Fruit fly (Drosophila melanogaster): ENCODE measurements around the gene gdl-ORF39.

gdl-ORF39 gene

DNA sequence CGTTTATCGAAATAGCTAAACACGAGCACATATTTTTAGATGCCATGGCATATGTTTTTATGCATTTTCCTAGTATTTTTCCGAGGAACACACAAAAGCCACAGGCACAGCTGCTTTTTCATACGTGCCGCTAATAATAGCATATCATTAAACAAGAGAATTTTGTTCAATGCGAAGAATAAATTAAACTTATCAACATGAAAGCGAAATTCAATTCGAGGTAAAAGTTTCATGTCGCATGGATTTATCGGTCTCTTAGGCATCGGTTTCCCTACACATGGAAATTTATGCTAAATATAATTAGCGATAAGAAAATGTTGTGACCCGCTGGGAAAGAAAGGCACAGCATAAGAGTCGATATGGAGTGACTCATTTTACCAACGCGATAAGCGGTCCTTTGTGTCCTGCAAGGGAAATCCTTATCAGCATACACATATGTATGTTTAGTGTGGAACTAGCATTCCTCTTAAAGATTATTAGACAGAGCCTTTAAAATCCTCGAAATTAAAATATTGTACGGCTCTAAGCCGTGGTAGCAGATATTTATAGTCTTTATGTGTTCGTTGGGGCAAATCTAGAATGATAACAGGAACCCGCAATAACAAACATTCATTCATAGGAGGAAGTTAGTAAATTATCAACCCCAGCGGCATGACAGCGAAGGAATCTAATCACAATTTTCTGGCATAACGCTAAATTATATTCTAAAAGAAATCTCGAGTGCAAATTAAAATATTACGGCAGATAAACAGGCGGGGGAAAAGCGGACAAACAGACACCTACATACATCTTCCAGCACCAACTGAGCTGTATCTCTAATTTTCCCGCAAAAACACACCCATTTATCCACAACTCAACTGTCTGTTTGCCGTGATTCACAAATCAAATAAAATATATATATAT is 22.4 kb downstream of the gdl-ORF39 start, which contains the start of gene CG43248 (continued):
- TF ChIP-seq CG2202 (tag; optimal IDR thresholded peaks at IDR 0.05) (no peak), esg (GFP tag; conservative IDR thresholded peaks at IDR 0.05) (no peak), CG15696 (tag; optimal IDR thresholded peaks at IDR 0.05) (no peak), chinmo (GFP tag; IDR thresholded peaks at IDR 0.05; ENCODE audit: partially characterized antibody) (no peak), Myb (GFP tag; optimal IDR thresholded peaks at IDR 0.05) (no peak), CG15479 (GFP tag; optimal IDR thresholded peaks at IDR 0.05) (peak; percentile 42), CG12942 (GFP tag; optimal IDR thresholded peaks at IDR 0.05) (no peak), Side (GFP tag; optimal IDR thresholded peaks at IDR 0.05) (no peak), row (GFP tag; IDR thresholded peaks at IDR 0.05) (no peak), Hr51 (GFP tag; optimal IDR thresholded peaks at IDR 0.05) (no peak), CG13775 (GFP tag; optimal IDR thresholded peaks at IDR 0.05) (no peak), trh (GFP tag; optimal IDR thresholded peaks at IDR 0.05) (no peak), peb (GFP tag; IDR thresholded peaks at IDR 0.05) (no peak), B-H2 (GFP tag; optimal IDR thresholded peaks at IDR 0.05) (no peak), vvl (GFP tag; IDR thresholded peaks at IDR 0.05) (peak; percentile 32; the same call in 1 of the 2 replicates), Blimp-1 (GFP tag; optimal IDR thresholded peaks at IDR 0.05) (peak; percentile 30), CG11696 (GFP tag; IDR thresholded peaks at IDR 0.05) (no peak), sens (GFP tag) (peak; percentile 77)

DNA sequence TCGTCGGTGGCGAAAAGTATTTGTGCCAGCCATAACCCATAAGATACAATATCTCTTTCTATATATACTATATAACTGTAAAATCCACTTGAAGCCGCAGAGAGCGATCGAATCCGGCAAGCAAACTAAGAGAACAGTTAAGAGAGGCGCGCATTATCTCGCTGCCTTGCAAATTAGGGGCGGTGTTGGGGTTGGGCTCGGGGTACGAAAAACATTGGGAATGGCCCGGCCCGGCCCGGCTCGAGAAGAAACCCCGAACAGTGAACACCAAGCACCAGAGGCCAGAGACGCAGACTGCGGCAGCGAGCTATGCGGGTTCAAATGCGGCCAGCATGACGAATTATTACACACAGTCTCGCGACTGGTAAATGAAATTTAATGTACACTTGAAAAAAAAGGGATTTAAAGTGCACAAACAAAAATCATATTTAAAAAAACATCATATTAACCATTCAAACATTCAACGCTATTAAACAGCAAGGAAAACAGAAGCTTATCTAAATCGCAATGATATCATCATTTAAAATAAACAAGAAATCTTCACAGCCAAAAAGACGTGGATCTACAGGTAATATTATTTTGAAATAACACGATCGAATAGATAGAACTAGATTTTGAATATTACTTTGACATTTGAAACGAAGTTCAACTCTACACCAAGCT is 23.3 kb downstream of the gdl-ORF39 start:
- TF ChIP-seq CG30403 (GFP tag; optimal IDR thresholded peaks at IDR 0.05) (peak; percentile 32), Meics (GFP tag; optimal IDR thresholded peaks at IDR 0.05) (peak; percentile 49), CG6654 (GFP tag; optimal IDR thresholded peaks at IDR 0.05) (peak; percentile 1), Ssrp (tag; optimal IDR thresholded peaks at IDR 0.05) (no peak), cwo (GFP tag; optimal IDR thresholded peaks at IDR 0.05) (peak; percentile 34), sug (tag; optimal IDR thresholded peaks at IDR 0.05) (peak; percentile 14), CG11456 (GFP tag; IDR thresholded peaks at IDR 0.05) (0 out of 3 replicates have a peak, but pooled peaks have one; percentile 43), CG31441 (GFP tag; IDR thresholded peaks at IDR 0.05) (peak; percentile 68), jing (GFP tag; optimal IDR thresholded peaks at IDR 0.05) (no peak), ranshi (GFP tag; IDR thresholded peaks at IDR 0.05) (peak; percentile 68), CG1792 (GFP tag; optimal IDR thresholded peaks at IDR 0.05) (peak; percentile 5), lola (GFP tag; optimal IDR thresholded peaks at IDR 0.05) (peak in 1 of 3 experiments; percentile 42), wek (GFP tag; optimal IDR thresholded peaks at IDR 0.05) (no peak), lov (optimal IDR thresholded peaks at IDR 0.05) (no peak), lov (GFP tag; IDR thresholded peaks at IDR 0.05) (0 out of 3 replicates have a peak, but pooled peaks have one; percentile 27), pnt (GFP tag; optimal IDR thresholded peaks at IDR 0.05) (no peak), CG11504 (tag; optimal IDR thresholded peaks at IDR 0.05) (peak; percentile 76), pfk (GFP tag; optimal IDR thresholded peaks at IDR 0.05) (no peak), Deaf1 (tag; optimal IDR thresholded peaks at IDR 0.05) (peak; percentile 69), zf30C (GFP tag; optimal IDR thresholded peaks at IDR 0.05) (no peak), Hr78 (GFP tag; optimal IDR thresholded peaks at IDR 0.05) (peak in 1 of 2 experiments; percentile 29), sens-2 (GFP tag; IDR thresholded peaks at IDR 0.05) (peak; percentile 52; the same call in 1 of the 2 replicates), CG18262 (tag; optimal IDR thresholded peaks at IDR 0.05) (peak; percentile 79), danr (GFP tag; IDR thresholded peaks at IDR 0.05) (0 out of 2 replicates have a peak, but pooled peaks have one; percentile 28), CG3726 (GFP tag; IDR thresholded peaks at IDR 0.05) (0 out of 3 replicates have a peak, but pooled peaks have one; percentile 11), zfh2 (GFP tag; optimal IDR thresholded peaks at IDR 0.05) (peak; percentile 22), lbe (GFP tag; optimal IDR thresholded peaks at IDR 0.05) (peak; percentile 74), Drgx (GFP tag; IDR thresholded peaks at IDR 0.05) (peak; percentile 70), onecut (GFP tag; IDR thresholded peaks at IDR 0.05) (peak; percentile 23; the same call in 1 of the 2 replicates)

Measured in whole organism, embryonic.